Fruit fly (Drosophila melanogaster) whole organism, embryonic: ENCODE results near the gene me31B.

Experiments used
- B-H2 ChIP-seq: fragments of 200-800 bp; sonication (Bioruptor generic); optimal IDR thresholded peaks from 2 replicates; lab custom pipeline; 2018; ENCODE audit warnings: missing biosample characterization, mild to moderate bottlenecking, missing genetic modification characterization
- Bgb ChIP-seq: fragments of 200-800 bp; sonication (Bioruptor generic); IDR thresholded peaks from 2 replicates; pipeline ENCODE4 v1.3.6; 2022; ENCODE audit warnings: missing biosample characterization, missing genetic modification characterization; ENCODE audit not compliant: partially characterized antibody
- CG1024 ChIP-seq: fragments of 200-800 bp; sonication (Bioruptor generic); IDR thresholded peaks from 2 replicates; pipeline ENCODE4 v1.3.6; 2022; ENCODE audit warnings: missing biosample characterization, missing genetic modification characterization
- CG10462 ChIP-seq: fragments of 200-800 bp; sonication (Bioruptor generic); optimal IDR thresholded peaks from 2 replicates; lab custom pipeline; 2016; ENCODE audit warnings: missing biosample characterization, missing genetic modification characterization
- CG12299 ChIP-seq: fragments of 200-800 bp; sonication (Bioruptor generic); optimal IDR thresholded peaks from 2 replicates; lab custom pipeline; 2018; ENCODE audit warnings: missing biosample characterization, mild to moderate bottlenecking, missing genetic modification characterization
- CG13287 ChIP-seq: fragments of 200-800 bp; sonication (Bioruptor generic); IDR thresholded peaks from 2 replicates; pipeline ENCODE4 v1.3.6; 2022; ENCODE audit warnings: missing biosample characterization, missing genetic modification characterization; ENCODE audit not compliant: partially characterized antibody
- CG13296 ChIP-seq: fragments of 200-800 bp; sonication (Bioruptor generic); optimal IDR thresholded peaks from 3 replicates; lab custom pipeline; 2018; ENCODE audit warnings: missing biosample characterization, mild to moderate bottlenecking, missing genetic modification characterization
- CG15269 ChIP-seq: fragments of 200-800 bp; sonication (Bioruptor generic); optimal IDR thresholded peaks from 2 replicates; lab custom pipeline; 2018; ENCODE audit warnings: missing biosample characterization, mild to moderate bottlenecking, missing genetic modification characterization, moderate library complexity
- CG17186 ChIP-seq: fragments of 200-800 bp; sonication (Bioruptor generic); optimal IDR thresholded peaks from 3 replicates; lab custom pipeline; 2017; ENCODE audit warnings: missing biosample characterization, missing genetic modification reagents, missing genetic modification characterization
- CG18011 ChIP-seq: fragments of 200-800 bp; sonication (Bioruptor generic); optimal IDR thresholded peaks from 2 replicates; lab custom pipeline; 2017; ENCODE audit warnings: missing biosample characterization, missing genetic modification characterization, mild to moderate bottlenecking, moderate library complexity, missing genotype
- CG2202 ChIP-seq: fragments of 200-800 bp; sonication (Bioruptor generic); optimal IDR thresholded peaks from 2 replicates; lab custom pipeline; 2018; ENCODE audit warnings: missing biosample characterization, mild to moderate bottlenecking, missing genetic modification characterization
- CG2712 ChIP-seq: fragments of 200-800 bp; optimal IDR thresholded peaks from 3 replicates; lab custom pipeline; 2019; ENCODE audit warnings: missing biosample characterization, mild to moderate bottlenecking, missing genetic modification characterization, moderate library complexity
- CG2875 ChIP-seq: fragments of 200-800 bp; sonication (Bioruptor generic); optimal IDR thresholded peaks from 2 replicates; lab custom pipeline; 2017; ENCODE audit warnings: missing biosample characterization, mild to moderate bottlenecking, missing genetic modification characterization, missing genetic modification reagents
- CG31365 ChIP-seq: fragments of 200-800 bp; sonication (Bioruptor generic); optimal IDR thresholded peaks from 2 replicates; lab custom pipeline; 2018; ENCODE audit warnings: missing biosample characterization, mild to moderate bottlenecking, missing genetic modification characterization
- CG31441 ChIP-seq: fragments of 200-800 bp; sonication (Bioruptor generic); IDR thresholded peaks from 2 replicates; pipeline ENCODE4 v1.3.6; 2022; ENCODE audit warnings: missing biosample characterization, missing genetic modification characterization
- CG32767 ChIP-seq: fragments of 200-800 bp; sonication (Bioruptor generic); IDR thresholded peaks from 2 replicates; pipeline ENCODE4 v1.3.6; 2022; ENCODE audit warnings: missing biosample characterization, missing genetic modification characterization
- CG33557 ChIP-seq: fragments of 200-800 bp; sonication (Bioruptor generic); optimal IDR thresholded peaks from 2 replicates; lab custom pipeline; 2019; ENCODE audit warnings: missing biosample characterization, mild to moderate bottlenecking, missing genetic modification characterization, moderate library complexity
- CG34376 ChIP-seq: fragments of 200-800 bp; sonication (Bioruptor generic); optimal IDR thresholded peaks from 2 replicates; lab custom pipeline; 2018; ENCODE audit warnings: missing biosample characterization, mild to moderate bottlenecking, missing genetic modification characterization
- CG6683 ChIP-seq: fragments of 200-800 bp; sonication (Bioruptor generic); optimal IDR thresholded peaks from 2 replicates; lab custom pipeline; 2017; ENCODE audit warnings: missing biosample characterization, mild to moderate bottlenecking, missing genetic modification characterization, missing genetic modification reagents
- CG6813 ChIP-seq: fragments of 200-800 bp; sonication (Bioruptor generic); optimal IDR thresholded peaks from 2 replicates; lab custom pipeline; 2017; ENCODE audit warnings: missing biosample characterization, missing genetic modification characterization, mild to moderate bottlenecking, moderate library complexity, missing genetic modification reagents
- CG6854 ChIP-seq: fragments of 200-800 bp; sonication (Bioruptor generic); optimal IDR thresholded peaks from 3 replicates; lab custom pipeline; 2017; ENCODE audit warnings: missing biosample characterization, mild to moderate bottlenecking, missing genetic modification characterization
- CG7372 ChIP-seq: fragments of 200-800 bp; sonication (Bioruptor generic); IDR thresholded peaks from 2 replicates; pipeline ENCODE4 v1.3.6; 2022; ENCODE audit warnings: missing biosample characterization, missing genetic modification characterization
- CG7987 ChIP-seq: fragments of 200-800 bp; sonication (Bioruptor generic); optimal IDR thresholded peaks from 2 replicates; lab custom pipeline; 2018; ENCODE audit warnings: missing biosample characterization, mild to moderate bottlenecking, missing genetic modification characterization, moderate library complexity
- CG8290 ChIP-seq, 3 experiments: fragments of 200-800 bp; sonication (Bioruptor generic); optimal IDR thresholded peaks; 2 replicates each; lab custom pipeline; 2016 to 2019; ENCODE audit warnings: missing biosample characterization in 3 of 3, missing genetic modification characterization in 3 of 3, mild to moderate bottlenecking in 2 of 3, moderate library complexity in 1 of 3
- CHES-1-like ChIP-seq: fragments of 200-800 bp; sonication (Bioruptor generic); optimal IDR thresholded peaks from 2 replicates; lab custom pipeline; 2016; ENCODE audit warnings: missing biosample characterization, missing genetic modification characterization
- CrebB ChIP-seq: fragments of 200-800 bp; sonication (Bioruptor generic); optimal IDR thresholded peaks from 3 replicates; lab custom pipeline; 2018; ENCODE audit warnings: missing biosample characterization, mild to moderate bottlenecking, missing genetic modification characterization
- Deaf1 ChIP-seq: fragments of 200-800 bp; optimal IDR thresholded peaks from 3 replicates; lab custom pipeline; 2019; ENCODE audit warnings: missing biosample characterization, mild to moderate bottlenecking, missing genetic modification characterization, moderate library complexity
- Doc2 ChIP-seq: fragments of 200-800 bp; sonication (Bioruptor generic); IDR thresholded peaks from 2 replicates; pipeline ENCODE4 v1.3.6; 2022; ENCODE audit warnings: missing biosample characterization, missing genetic modification characterization
- Gug ChIP-seq: fragments of 200-800 bp; sonication (Bioruptor generic); IDR thresholded peaks from 4 replicates; pipeline ENCODE4 v1.3.6; 2022; ENCODE audit warnings: missing biosample characterization, missing genetic modification characterization
- HLHmδ ChIP-seq: fragments of 200-800 bp; sonication (Bioruptor generic); optimal IDR thresholded peaks from 2 replicates; lab custom pipeline; 2018; ENCODE audit warnings: missing biosample characterization, mild to moderate bottlenecking, missing genetic modification characterization, moderate library complexity
- Oli ChIP-seq: fragments of 200-800 bp; sonication (Bioruptor generic); optimal IDR thresholded peaks from 2 replicates; lab custom pipeline; 2018; ENCODE audit warnings: missing biosample characterization, mild to moderate bottlenecking, missing genetic modification characterization, moderate library complexity
- Ssrp ChIP-seq: fragments of 200-800 bp; sonication (Bioruptor generic); optimal IDR thresholded peaks from 2 replicates; lab custom pipeline; 2018; ENCODE audit warnings: missing biosample characterization, mild to moderate bottlenecking, missing genetic modification characterization, moderate library complexity
- Usf ChIP-seq: fragments of 200-800 bp; sonication (Bioruptor generic); optimal IDR thresholded peaks from 2 replicates; lab custom pipeline; 2017; ENCODE audit warnings: missing genotype, missing biosample characterization, missing genetic modification characterization
- Xrp1 ChIP-seq: fragments of 200-800 bp; sonication (Bioruptor generic); IDR thresholded peaks from 2 replicates; pipeline ENCODE4 v1.3.6; 2022; ENCODE audit warnings: missing biosample characterization, missing genetic modification characterization
- ac ChIP-seq: fragments of 200-800 bp; sonication (Bioruptor generic); optimal IDR thresholded peaks from 3 replicates; lab custom pipeline; 2017; ENCODE audit warnings: missing biosample characterization, mild to moderate bottlenecking, missing genetic modification characterization
- dimm ChIP-seq: fragments of 200-800 bp; sonication (Bioruptor generic); IDR thresholded peaks from 2 replicates; pipeline ENCODE4 v1.3.6; 2022; ENCODE audit warnings: missing biosample characterization, missing genetic modification characterization
- dmrt99B ChIP-seq: fragments of 200-800 bp; sonication (Bioruptor generic); optimal IDR thresholded peaks from 2 replicates; lab custom pipeline; 2018; ENCODE audit warnings: missing biosample characterization, mild to moderate bottlenecking, missing genetic modification characterization, moderate library complexity
- dysf ChIP-seq: fragments of 200-800 bp; sonication (Bioruptor generic); IDR thresholded peaks from 3 replicates; pipeline ENCODE4 v1.3.6; 2022; ENCODE audit warnings: missing biosample characterization, missing genetic modification characterization
- exex ChIP-seq: fragments of 200-800 bp; sonication (Bioruptor generic); optimal IDR thresholded peaks from 4 replicates; lab custom pipeline; 2018; ENCODE audit warnings: missing biosample characterization, mild to moderate bottlenecking, missing genetic modification characterization, moderate library complexity
- kah ChIP-seq: fragments of 200-800 bp; sonication (Bioruptor generic); optimal IDR thresholded peaks from 2 replicates; lab custom pipeline; 2018; ENCODE audit warnings: missing biosample characterization, mild to moderate bottlenecking, missing genetic modification characterization
- lola ChIP-seq, 3 experiments: fragments of >200 bp in 2 of 3; fragments of 200-800 bp in 1 of 3; sonication (Bioruptor generic) in 1 of 3; optimal IDR thresholded peaks; 2 replicates each; lab custom pipeline; 2017 to 2019; ENCODE audit warnings: missing biosample characterization in 3 of 3, missing genetic modification characterization in 3 of 3, mild to moderate bottlenecking in 1 of 3, moderate library complexity in 1 of 3
- p53 ChIP-seq: fragments of 200-800 bp; sonication (Bioruptor generic); optimal IDR thresholded peaks from 2 replicates; lab custom pipeline; 2016; ENCODE audit warnings: missing biosample characterization, missing genetic modification characterization
- peb ChIP-seq: fragments of 200-800 bp; sonication (Bioruptor generic); IDR thresholded peaks from 2 replicates; pipeline ENCODE4 v1.3.6; 2022; ENCODE audit warnings: missing biosample characterization, missing genetic modification characterization
- pfk ChIP-seq: fragments of 200-800 bp; sonication (Bioruptor generic); optimal IDR thresholded peaks from 2 replicates; lab custom pipeline; 2018; ENCODE audit warnings: missing biosample characterization, mild to moderate bottlenecking, missing genetic modification characterization, moderate library complexity
- sd ChIP-seq: fragments of 200-800 bp; sonication (Bioruptor generic); optimal IDR thresholded peaks from 3 replicates; lab custom pipeline; 2018; ENCODE audit warnings: missing biosample characterization, mild to moderate bottlenecking, missing genetic modification characterization, moderate library complexity
- sima ChIP-seq: fragments of 200-800 bp; sonication (Bioruptor generic); optimal IDR thresholded peaks from 2 replicates; lab custom pipeline; 2016; ENCODE audit warnings: missing biosample characterization, missing genetic modification characterization
- sqz ChIP-seq: fragments of 200-800 bp; sonication (Bioruptor generic); optimal IDR thresholded peaks from 3 replicates; lab custom pipeline; 2018; ENCODE audit warnings: missing biosample characterization, mild to moderate bottlenecking, missing genetic modification characterization
- wek ChIP-seq: fragments of 200-800 bp; sonication (Bioruptor generic); optimal IDR thresholded peaks from 3 replicates; lab custom pipeline; 2018; ENCODE audit warnings: missing biosample characterization, mild to moderate bottlenecking, missing genetic modification characterization, moderate library complexity

me31B gene

DNA sequence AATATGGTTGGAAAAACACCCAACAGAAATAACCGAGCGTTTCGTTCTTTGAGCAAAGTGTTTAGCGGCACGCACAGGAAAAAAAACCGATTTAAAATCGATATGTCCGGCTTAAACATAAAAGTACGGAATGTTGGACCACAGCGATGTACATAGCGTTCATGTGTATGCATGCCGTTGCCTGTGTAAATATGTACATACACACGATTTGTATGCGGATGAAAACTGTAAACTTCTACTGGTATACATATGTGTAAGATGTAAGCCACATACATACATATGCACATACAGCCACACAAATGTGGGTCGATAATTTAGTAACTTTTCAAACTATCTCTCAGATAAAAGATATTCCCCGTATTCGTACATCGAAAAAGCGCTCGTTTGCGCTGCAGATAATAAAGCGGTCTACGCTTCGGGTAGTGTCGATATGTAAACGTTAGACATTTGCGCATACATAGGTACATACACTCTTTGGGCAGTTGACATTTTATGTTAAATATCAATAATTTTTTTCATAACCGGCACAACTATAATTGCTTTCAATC is 10.6 kb downstream of the me31B start:
- TF ChIP-seq dimm (GFP tag; lab: Robert Waterston, UW) (no peak), CG32767 (GFP tag; lab: Robert Waterston, UW) (peak; percentile 69; the same call in 1 of the 2 replicates), CG1024 (GFP tag; lab: Robert Waterston, UW) (peak; percentile 61; the same call in 1 of the 2 replicates), B-H2 (GFP tag; lab: Kevin White, UChicago) (peak; percentile 31), dmrt99B (no peak), CG17186 (GFP tag; lab: Kevin White, UChicago) (no peak), pfk (peak; percentile 75), CHES-1-like (GFP tag; lab: Kevin White, UChicago) (peak; percentile 15), CG12299 (peak; percentile 55), kah (peak; percentile 55), CG2202 (tag; lab: Kevin White, UChicago) (peak; percentile 30), Xrp1 (GFP tag; lab: Robert Waterston, UW) (peak; percentile 64), CG31365 (no peak), CG31441 (GFP tag; lab: Robert Waterston, UW) (no peak), dysf (GFP tag; lab: Robert Waterston, UW) (no peak), Oli (tag; lab: Kevin White, UChicago) (no peak), CG18011 (GFP tag; lab: Kevin White, UChicago) (no peak), sqz (GFP tag; lab: Kevin White, UChicago) (peak; percentile 64), CrebB (tag; lab: Kevin White, UChicago) (peak; percentile 64), CG7987 (peak; percentile 72), Ssrp (tag; lab: Kevin White, UChicago) (no peak), peb (GFP tag; lab: Robert Waterston, UW) (peak; percentile 33; the same call in 1 of the 2 replicates), CG6683 (GFP tag; lab: Kevin White, UChicago) (peak; percentile 19), Usf (no peak), lola (GFP tag; optimal IDR thresholded peaks at IDR 0.05; lab: Kevin White, UChicago) (peak in 1 of 3 experiments; percentile 51), CG10462 (GFP tag; lab: Kevin White, UChicago) (no peak), CG6813 (GFP tag; lab: Kevin White, UChicago) (no peak), sima (GFP tag; lab: Kevin White, UChicago) (no peak), CG8290 (GFP tag; optimal IDR thresholded peaks at IDR 0.05; lab: Kevin White, UChicago) (peak; percentile 15), CG8290 (tag; optimal IDR thresholded peaks at IDR 0.05; lab: Kevin White, UChicago) (peak in 1 of 2 experiments; percentile 73), exex (tag; lab: Kevin White, UChicago) (peak; percentile 55), Gug (GFP tag; lab: Robert Waterston, UW) (no peak), HLHmδ (no peak), wek (GFP tag; lab: Kevin White, UChicago) (peak; percentile 70), p53 (GFP tag; lab: Kevin White, UChicago) (peak; percentile 76), Deaf1 (tag; lab: Kevin White, UChicago) (peak; percentile 81), CG7372 (GFP tag; lab: Robert Waterston, UW) (no peak), CG34376 (peak; percentile 80), CG2875 (GFP tag; lab: Kevin White, UChicago) (peak; percentile 27), ac (GFP tag; lab: Kevin White, UChicago) (peak; percentile 73), CG13296 (GFP tag; lab: Kevin White, UChicago) (peak; percentile 80), CG2712 (tag; lab: Kevin White, UChicago) (peak; percentile 9), CG6854 (no peak), sd (tag; lab: Kevin White, UChicago) (peak; percentile 76), Bgb (GFP tag; lab: Robert Waterston, UW) (no peak), CG13287 (GFP tag; lab: Robert Waterston, UW) (no peak), CG33557 (GFP tag; lab: Kevin White, UChicago) (peak; percentile 87), CG15269 (tag; lab: Kevin White, UChicago) (no peak), Doc2 (GFP tag; lab: Robert Waterston, UW) (no peak)
